Worm (Caenorhabditis elegans) whole organism, young adult: ENCODE results near the gene gcy-1.

Experiments
- B0261.1 ChIP-seq: sonication (generic microtip); optimal IDR thresholded peaks from 2 replicates; lab custom pipeline; 2016; ENCODE audit warnings: mild to moderate bottlenecking, missing genetic modification characterization, moderate library complexity, missing compliant biosample characterization
- F22D6.2 ChIP-seq: sonication (generic microtip); optimal IDR thresholded peaks from 2 replicates; lab custom pipeline; 2016; ENCODE audit warnings: mild to moderate bottlenecking, missing genetic modification characterization, missing compliant biosample characterization
- F57A8.1 ChIP-seq: fragments of 200-800 bp; sonication (Bioruptor generic); optimal IDR thresholded peaks from 2 replicates; lab custom pipeline; 2018; ENCODE audit warnings: mild to moderate bottlenecking, missing genetic modification characterization, moderate library complexity, missing compliant biosample characterization
- F57C9.4 ChIP-seq: sonication (generic microtip); optimal IDR thresholded peaks from 2 replicates; lab custom pipeline; 2017; ENCODE audit warnings: mild to moderate bottlenecking, missing genetic modification characterization, missing compliant biosample characterization
- K12H6.12 ChIP-seq: fragments of 200-800 bp; sonication (Bioruptor generic); optimal IDR thresholded peaks from 2 replicates; lab custom pipeline; 2018; ENCODE audit warnings: mild to moderate bottlenecking, missing genetic modification characterization, missing compliant biosample characterization
- T07F8.4 ChIP-seq: sonication (generic microtip); optimal IDR thresholded peaks from 2 replicates; lab custom pipeline; 2016; ENCODE audit warnings: mild to moderate bottlenecking, missing genetic modification characterization, moderate library complexity, missing compliant biosample characterization
- T26A5.8 ChIP-seq: sonication (generic microtip); optimal IDR thresholded peaks from 2 replicates; lab custom pipeline; 2016; ENCODE audit warnings: missing genetic modification characterization, missing compliant biosample characterization
- Y79H2A.3 ChIP-seq: fragments of 200-800 bp; sonication (Bioruptor generic); conservative IDR thresholded peaks from 2 replicates; pipeline ENCODE4 v1.3.6; 2022; ENCODE audit warnings: missing genetic modification reagents, missing genetic modification characterization, missing compliant biosample characterization
- ZK185.1 ChIP-seq: sonication (generic microtip); optimal IDR thresholded peaks from 2 replicates; lab custom pipeline; 2016; ENCODE audit warnings: mild to moderate bottlenecking, missing genetic modification characterization, missing compliant biosample characterization; ENCODE audit not compliant: poor library complexity, severe bottlenecking
- aptf-2 ChIP-seq: fragments of 200-800 bp; sonication (Bioruptor generic); conservative IDR thresholded peaks from 2 replicates; pipeline ENCODE4 v1.3.6; 2022; ENCODE audit warnings: missing genetic modification reagents, missing genetic modification characterization, missing compliant biosample characterization
- aptf-3 ChIP-seq: fragments of 200-800 bp; sonication (Bioruptor generic); IDR thresholded peaks from 2 replicates; pipeline ENCODE4 v1.3.6; 2022; ENCODE audit warnings: missing genetic modification characterization, missing compliant biosample characterization
- athp-1 ChIP-seq: sonication (generic microtip); optimal IDR thresholded peaks from 2 replicates; lab custom pipeline; 2017; ENCODE audit warnings: mild to moderate bottlenecking, missing genetic modification characterization, missing compliant biosample characterization
- attf-5 ChIP-seq: fragments of 200-800 bp; sonication (Bioruptor generic); optimal IDR thresholded peaks from 2 replicates; lab custom pipeline; 2018; ENCODE audit warnings: mild to moderate bottlenecking, missing genetic modification characterization, missing compliant biosample characterization
- cebp-1 ChIP-seq, 2 experiments: fragments of 200-800 bp in 1 of 2; sonication (Bioruptor generic) in 1 of 2; sonication (generic microtip) in 1 of 2; IDR thresholded peaks in 1 of 2; optimal IDR thresholded peaks in 1 of 2; 2 replicates each; pipeline versions ENCODE4 v1.3.6 to Lab custom; 2017 to 2022; ENCODE audit warnings: missing compliant biosample characterization in 2 of 2, missing genetic modification characterization in 2 of 2, mild to moderate bottlenecking in 1 of 2, missing genetic modification reagents in 1 of 2, moderate library complexity in 1 of 2
- ceh-27 ChIP-seq: fragments of 200-800 bp; sonication (Bioruptor generic); optimal IDR thresholded peaks from 2 replicates; lab custom pipeline; 2018; ENCODE audit warnings: mild to moderate bottlenecking, missing genetic modification characterization, moderate library complexity, missing compliant biosample characterization
- chd-7 ChIP-seq: sonication (generic microtip); optimal IDR thresholded peaks from 2 replicates; lab custom pipeline; 2016; ENCODE audit warnings: mild to moderate bottlenecking, missing genetic modification characterization, moderate library complexity, missing compliant biosample characterization
- dox-1 ChIP-seq: fragments of 200-800 bp; sonication (Bioruptor generic); IDR thresholded peaks from 2 replicates; pipeline ENCODE4 v1.3.6; 2022; ENCODE audit warnings: missing genetic modification reagents, missing genetic modification characterization, missing compliant biosample characterization
- dpl-1 ChIP-seq: fragments of 150-350 bp; optimal IDR thresholded peaks from 2 replicates; lab custom pipeline; 2014; ENCODE audit warnings: missing biosample characterization, missing genetic modification reagents, missing genetic modification characterization
- efl-1 ChIP-seq: fragments of 150-350 bp; optimal IDR thresholded peaks from 2 replicates; lab custom pipeline; 2014; ENCODE audit warnings: missing biosample characterization, missing genetic modification reagents, missing genetic modification characterization
- fkh-3 ChIP-seq: sonication (generic microtip); optimal IDR thresholded peaks from 2 replicates; lab custom pipeline; 2016; ENCODE audit warnings: mild to moderate bottlenecking, missing genetic modification characterization, missing compliant biosample characterization
- him-1 ChIP-seq: sonication (generic microtip); optimal IDR thresholded peaks from 2 replicates; lab custom pipeline; 2016; ENCODE audit warnings: missing genotype, missing genetic modification reagents, missing genetic modification characterization, missing compliant biosample characterization
- hlh-12 ChIP-seq: sonication (generic microtip); optimal IDR thresholded peaks from 2 replicates; lab custom pipeline; 2016; ENCODE audit warnings: missing genetic modification characterization, missing compliant biosample characterization
- hmg-1.2 ChIP-seq: fragments of 200-800 bp; sonication (Bioruptor generic); IDR thresholded peaks from 2 replicates; pipeline ENCODE4 v1.3.6; 2022; ENCODE audit warnings: missing genetic modification reagents, missing genetic modification characterization, missing compliant biosample characterization
- hsf-1 ChIP-seq: fragments of 200-800 bp; sonication (Bioruptor generic); IDR thresholded peaks from 2 replicates; pipeline ENCODE4 v1.3.6; 2022; ENCODE audit warnings: missing genetic modification reagents, missing genetic modification characterization, missing compliant biosample characterization
- lin-40 ChIP-seq: sonication (generic microtip); optimal IDR thresholded peaks from 2 replicates; lab custom pipeline; 2016; ENCODE audit warnings: missing genetic modification characterization, mild to moderate bottlenecking, missing compliant biosample characterization, missing genotype, missing genetic modification reagents
- madf-3 ChIP-seq: fragments of 200-800 bp; sonication (Bioruptor generic); IDR thresholded peaks from 2 replicates; pipeline ENCODE4 v1.3.6; 2022; ENCODE audit warnings: missing genetic modification reagents, missing genetic modification characterization, missing compliant biosample characterization
- madf-6 ChIP-seq: fragments of 200-800 bp; sonication (Bioruptor generic); IDR thresholded peaks from 2 replicates; pipeline ENCODE4 v1.3.6; 2022; ENCODE audit warnings: missing genetic modification reagents, missing genetic modification characterization, missing compliant biosample characterization
- mcd-1 ChIP-seq: fragments of 200-800 bp; sonication (Bioruptor generic); IDR thresholded peaks from 2 replicates; pipeline ENCODE4 v1.3.6; 2022; ENCODE audit warnings: missing genetic modification reagents, missing genetic modification characterization, missing compliant biosample characterization
- mes-4 ChIP-seq: sonication (generic microtip); optimal IDR thresholded peaks from 2 replicates; lab custom pipeline; 2016; ENCODE audit warnings: missing genotype, missing genetic modification characterization, missing compliant biosample characterization
- nfyb-1 ChIP-seq: fragments of 200-800 bp; sonication (Bioruptor generic); IDR thresholded peaks from 2 replicates; pipeline ENCODE4 v1.3.6; 2022; ENCODE audit warnings: missing genetic modification reagents, missing genetic modification characterization, missing compliant biosample characterization
- nhr-120 ChIP-seq: fragments of 200-800 bp; sonication (Bioruptor generic); IDR thresholded peaks from 2 replicates; pipeline ENCODE4 v1.3.6; 2022; ENCODE audit warnings: missing genetic modification characterization, missing compliant biosample characterization
- nhr-27 ChIP-seq: fragments of 200-800 bp; sonication (Bioruptor generic); optimal IDR thresholded peaks from 2 replicates; lab custom pipeline; 2018; ENCODE audit warnings: mild to moderate bottlenecking, missing genetic modification characterization, moderate library complexity, missing compliant biosample characterization
- nhr-80 ChIP-seq: sonication (generic microtip); optimal IDR thresholded peaks from 2 replicates; lab custom pipeline; 2016; ENCODE audit warnings: missing genetic modification characterization, missing compliant biosample characterization
- pbrm-1 ChIP-seq: fragments of 200-800 bp; sonication (Bioruptor generic); IDR thresholded peaks from 2 replicates; pipeline ENCODE4 v1.3.6; 2022; ENCODE audit warnings: missing genetic modification reagents, missing genetic modification characterization, missing compliant biosample characterization
- rcor-1 ChIP-seq: fragments of 200-800 bp; sonication (Bioruptor generic); IDR thresholded peaks from 2 replicates; pipeline ENCODE4 v1.3.6; 2022; ENCODE audit warnings: missing genetic modification reagents, missing genetic modification characterization, missing compliant biosample characterization
- rec-8 ChIP-seq, 2 experiments: sonication (generic microtip); optimal IDR thresholded peaks; 2 replicates each; lab custom pipeline; 2016; ENCODE audit warnings: mild to moderate bottlenecking in 2 of 2, missing genetic modification characterization in 2 of 2, missing genetic modification reagents in 2 of 2, missing genotype in 2 of 2, missing biosample characterization in 1 of 2, missing compliant biosample characterization in 1 of 2, moderate library complexity in 1 of 2
- repo-1 ChIP-seq: sonication (generic microtip); optimal IDR thresholded peaks from 2 replicates; lab custom pipeline; 2017; ENCODE audit warnings: mild to moderate bottlenecking, missing genetic modification characterization, missing compliant biosample characterization
- rpc-1 ChIP-seq, 2 experiments: fragments of 150-350 bp in 1 of 2; sonication (generic microtip) in 1 of 2; optimal IDR thresholded peaks; 2 replicates each; lab custom pipeline; 2014 to 2018; ENCODE audit warnings: missing biosample characterization in 1 of 2, missing genetic modification characterization in 1 of 2, missing genetic modification reagents in 1 of 2, missing genotype in 1 of 2
- sea-2 ChIP-seq: fragments of 200-800 bp; sonication (Bioruptor generic); IDR thresholded peaks from 2 replicates; pipeline ENCODE4 v1.3.6; 2022; ENCODE audit warnings: missing genetic modification characterization, missing compliant biosample characterization
- snpc-3.4 ChIP-seq: sonication (generic microtip); optimal IDR thresholded peaks from 2 replicates; lab custom pipeline; 2017; ENCODE audit warnings: missing genetic modification characterization, mild to moderate bottlenecking, missing compliant biosample characterization, antibody characterized with exemption, moderate library complexity, missing genotype, missing genetic modification reagents
- somi-1 ChIP-seq: fragments of 200-800 bp; sonication (Bioruptor generic); optimal IDR thresholded peaks from 2 replicates; lab custom pipeline; 2018; ENCODE audit warnings: mild to moderate bottlenecking, missing genetic modification characterization, missing compliant biosample characterization
- tbx-9 ChIP-seq: sonication (generic microtip); optimal IDR thresholded peaks from 2 replicates; lab custom pipeline; 2016; ENCODE audit warnings: borderline replicate concordance, missing genetic modification characterization, inconsistent platforms, missing compliant biosample characterization
- zfh-2 ChIP-seq: fragments of 200-800 bp; sonication (Bioruptor generic); conservative IDR thresholded peaks from 2 replicates; pipeline ENCODE4 v1.3.6; 2022; ENCODE audit warnings: missing genetic modification reagents, missing genetic modification characterization, missing compliant biosample characterization
- zim-3 ChIP-seq: sonication (generic microtip); optimal IDR thresholded peaks from 2 replicates; lab custom pipeline; 2017; ENCODE audit warnings: mild to moderate bottlenecking, missing genetic modification characterization, moderate library complexity, missing compliant biosample characterization
- ztf-26 ChIP-seq: sonication (generic microtip); optimal IDR thresholded peaks from 2 replicates; lab custom pipeline; 2017; ENCODE audit warnings: missing genetic modification characterization, missing compliant biosample characterization

Gene gcy-1

ce11 chrII:9489922-9490321 lies 26.8 kb downstream of the gcy-1 start:
- TF ChIP-seq F57C9.4 (tag; lab: Kevin White, UChicago), result no peak
- TF ChIP-seq hsf-1 (GFP tag; lab: Robert Waterston, UW), result no peak
- no peak for TF ChIP-seq ztf-26
- TF ChIP-seq zim-3 (tag; lab: Kevin White, UChicago), result no peak
- no peak for TF ChIP-seq madf-3
- no peak for TF ChIP-seq hlh-12 (tag; lab: Kevin White, UChicago)
- TF ChIP-seq lin-40, result no peak
- TF ChIP-seq madf-6 (GFP tag; lab: Robert Waterston, UW), result no peak
- TF ChIP-seq nhr-120 (GFP tag; lab: Robert Waterston, UW), result no peak
- TF ChIP-seq aptf-2 (GFP tag; lab: Robert Waterston, UW), result no peak

ce11 chrII:9487337-9487950 lies 29.3 kb downstream of the gcy-1 start, which contains the start of gene T19H5.4:
Gene T19H5.4, minus strand, starts transcription at chrII:9487387.
- TF ChIP-seq efl-1 (no peak), K12H6.12 (tag; lab: Kevin White, UChicago) (peak; percentile 41), fkh-3 (tag; lab: Kevin White, UChicago) (no peak), attf-5 (GFP tag; lab: Kevin White, UChicago) (peak; percentile 82), him-1 (tag; lab: Kevin White, UChicago) (no peak), rpc-1 (optimal IDR thresholded peaks at IDR 0.05; lab: Kevin White, UChicago) (no peak), rpc-1 (tag; optimal IDR thresholded peaks at IDR 0.05; lab: Kevin White, UChicago) (no peak), somi-1 (peak; percentile 67), aptf-2 (GFP tag; lab: Robert Waterston, UW) (no peak), rcor-1 (GFP tag; lab: Robert Waterston, UW) (no peak), T07F8.4 (tag; lab: Kevin White, UChicago) (no peak), mes-4 (tag; lab: Kevin White, UChicago) (no peak), tbx-9 (no peak), ZK185.1 (tag; lab: Kevin White, UChicago) (peak; percentile 32), sea-2 (GFP tag; lab: Robert Waterston, UW) (0 out of 2 replicates have a peak, but pooled peaks have one; percentile 30), rec-8 (tag; optimal IDR thresholded peaks at IDR 0.05; lab: Kevin White, UChicago) (no peak), B0261.1 (tag; lab: Kevin White, UChicago) (no peak), snpc-3.4 (tag; lab: Kevin White, UChicago) (no peak), zim-3 (tag; lab: Kevin White, UChicago) (no peak), repo-1 (tag; lab: Kevin White, UChicago) (no peak), hsf-1 (GFP tag; lab: Robert Waterston, UW) (no peak), dpl-1 (GFP tag; lab: Kevin White, UChicago) (no peak), nhr-80 (tag; lab: Kevin White, UChicago) (peak; percentile 90), nhr-27 (tag; lab: Kevin White, UChicago) (no peak), mcd-1 (GFP tag; lab: Robert Waterston, UW) (peak; percentile 33; the same call in 1 of the 2 replicates), Y79H2A.3 (GFP tag; lab: Robert Waterston, UW) (no peak), nfyb-1 (GFP tag; lab: Robert Waterston, UW) (peak; percentile 29; the same call in 1 of the 2 replicates), hmg-1.2 (GFP tag; lab: Robert Waterston, UW) (peak; percentile 53; the same call in 1 of the 2 replicates), zfh-2 (GFP tag; lab: Robert Waterston, UW) (peak; percentile 95), F57A8.1 (GFP tag; lab: Kevin White, UChicago) (no peak), cebp-1 (GFP tag; IDR thresholded peaks at IDR 0.05; lab: Robert Waterston, UW) (peak; percentile 61; the same call in 1 of the 2 replicates), cebp-1 (tag; optimal IDR thresholded peaks at IDR 0.05; lab: Kevin White, UChicago) (peak; percentile 82), aptf-3 (no peak), lin-40 (peak; percentile 47), F22D6.2 (tag; lab: Kevin White, UChicago) (peak; percentile 20), pbrm-1 (no peak), ceh-27 (GFP tag; lab: Kevin White, UChicago) (peak; percentile 23), chd-7 (peak; percentile 70), T26A5.8 (tag; lab: Kevin White, UChicago) (no peak), athp-1 (tag; lab: Kevin White, UChicago) (no peak), dox-1 (GFP tag; lab: Robert Waterston, UW) (peak; percentile 44; the same call in 1 of the 2 replicates)
